Worm (Caenorhabditis elegans): ENCODE measurements around the gene msp-113.

The msp-113 gene

DNA sequence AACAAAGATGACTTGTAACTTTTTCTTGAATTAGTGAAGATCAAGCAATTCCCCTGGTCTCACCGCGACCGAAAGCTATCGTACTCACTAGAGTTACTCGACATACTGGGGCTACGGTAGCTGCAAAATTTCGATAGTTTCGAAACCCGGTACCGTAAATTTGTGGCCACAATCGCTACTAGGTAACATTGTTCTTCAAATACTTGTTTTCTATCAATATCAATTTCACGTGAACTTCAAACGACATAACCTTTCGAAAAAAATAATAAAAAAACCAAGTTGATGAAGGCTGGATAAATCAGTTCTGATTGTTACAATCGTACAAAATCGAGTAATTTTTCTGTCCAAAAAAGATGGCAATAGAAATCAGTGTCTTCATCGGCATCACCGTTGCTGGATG is 25.2 kb upstream of the msp-113 start, which contains the start of gene F36H12.3:
F36H12.3 (plus strand) TSS at position 301 of the 400 bp plus-strand sequence.
- no peak for TF ChIP-seq pha-4 (tag; optimal IDR thresholded peaks at IDR 0.05)
- TF ChIP-seq ceh-83 (GFP tag; optimal IDR thresholded peaks at IDR 0.05), result no peak
- no peak for TF ChIP-seq lsy-2 (tag; optimal IDR thresholded peaks at IDR 0.05)
- no peak for TF ChIP-seq nhr-76 (tag; optimal IDR thresholded peaks at IDR 0.05)
- no peak for TF ChIP-seq nhr-2 (tag; optimal IDR thresholded peaks at IDR 0.05)
- TF ChIP-seq drap-1 (GFP tag; optimal IDR thresholded peaks at IDR 0.05), result no peak
- TF ChIP-seq M03D4.4 (tag; optimal IDR thresholded peaks at IDR 0.05), result no peak
- TF ChIP-seq ham-2 (GFP tag; optimal IDR thresholded peaks at IDR 0.05), result no peak
- TF ChIP-seq elt-3 (tag; optimal IDR thresholded peaks at IDR 0.05), result no peak
- no peak for TF ChIP-seq nhr-28 (tag; optimal IDR thresholded peaks at IDR 0.05)
- no peak for TF ChIP-seq cnd-1 (tag; optimal IDR thresholded peaks at IDR 0.05)
- TF ChIP-seq nhr-237 (tag; optimal IDR thresholded peaks at IDR 0.05), result no peak

DNA sequence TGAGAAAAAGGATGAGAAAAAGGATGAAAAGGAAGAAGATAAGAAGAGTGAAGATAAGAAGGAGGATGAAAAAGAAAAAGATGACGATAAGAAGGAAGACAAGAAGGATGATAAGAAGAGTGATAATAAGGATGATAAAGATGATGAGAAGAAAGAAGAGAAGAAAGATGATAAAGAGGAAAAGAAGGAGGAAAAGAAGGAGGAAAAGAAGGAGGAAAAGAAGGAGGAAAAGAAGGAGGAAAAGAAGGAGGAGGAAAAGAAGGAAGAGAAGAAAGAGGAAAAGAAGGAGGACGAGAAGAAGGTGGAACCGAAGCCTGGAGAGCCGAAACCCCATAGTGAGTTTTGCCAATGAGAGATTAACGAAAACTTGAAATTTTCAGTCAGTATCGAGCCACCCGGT is 24.4 kb upstream of the msp-113 start:
- TF ChIP-seq mls-2 (tag; optimal IDR thresholded peaks at IDR 0.05) (no peak), ces-1 (GFP tag; optimal IDR thresholded peaks at IDR 0.05) (no peak), sem-2 (GFP tag; optimal IDR thresholded peaks at IDR 0.05) (no peak), lsy-2 (tag; optimal IDR thresholded peaks at IDR 0.05) (no peak), nhr-237 (tag; optimal IDR thresholded peaks at IDR 0.05) (no peak), hlh-1 (tag; optimal IDR thresholded peaks at IDR 0.05) (no peak), mab-5 (tag; optimal IDR thresholded peaks at IDR 0.05) (no peak), tbx-8 (GFP tag; optimal IDR thresholded peaks at IDR 0.05) (no peak), pha-4 (tag; optimal IDR thresholded peaks at IDR 0.05) (no peak), unc-62 (GFP tag; optimal IDR thresholded peaks at IDR 0.05) (no peak), ceh-43 (GFP tag; optimal IDR thresholded peaks at IDR 0.05) (no peak), ztf-11 (tag; optimal IDR thresholded peaks at IDR 0.05) (no peak), snpc-4 (tag; optimal IDR thresholded peaks at IDR 0.05) (no peak), elt-1 (tag; optimal IDR thresholded peaks at IDR 0.05; ENCODE audit: borderline replicate concordance, insufficient read depth) (no peak), M03D4.4 (tag; optimal IDR thresholded peaks at IDR 0.05) (no peak), nhr-28 (tag; optimal IDR thresholded peaks at IDR 0.05) (no peak), blmp-1 (tag; optimal IDR thresholded peaks at IDR 0.05) (no peak), elt-3 (tag; optimal IDR thresholded peaks at IDR 0.05) (no peak), nhr-12 (tag; optimal IDR thresholded peaks at IDR 0.05) (no peak), nhr-76 (tag; optimal IDR thresholded peaks at IDR 0.05) (no peak)

- no peak for TF ChIP-seq nhr-12 (tag; optimal IDR thresholded peaks at IDR 0.05)
- TF ChIP-seq nhr-28 (tag; optimal IDR thresholded peaks at IDR 0.05), result no peak
- no peak for TF ChIP-seq ceh-43 (GFP tag; optimal IDR thresholded peaks at IDR 0.05)
Measured at ce11 chrIV:5274123-5274581, 23.6 kb upstream of the msp-113 start, which contains the start of gene slfl-4. Gene slfl-4, plus strand, starts transcription at chrIV:5274531.

DNA sequence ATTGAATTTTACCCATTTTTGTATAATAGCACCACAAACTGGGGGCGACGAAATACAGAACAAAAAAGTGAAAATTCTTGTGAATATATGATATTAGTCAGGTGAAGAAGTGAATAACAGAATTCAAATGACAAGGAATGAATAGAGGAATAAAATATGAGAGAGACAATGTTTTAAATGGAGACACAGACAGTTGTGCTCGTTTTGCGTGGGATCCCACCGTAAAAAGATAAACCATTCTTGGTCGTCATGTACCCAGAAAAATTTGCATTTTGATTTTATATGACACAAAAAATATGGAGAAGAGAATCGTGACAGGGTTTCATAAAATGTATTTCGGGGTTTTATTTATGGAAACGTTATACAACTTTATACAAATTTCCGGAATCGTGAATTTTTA is 20.0 kb upstream of the msp-113 start, which contains the start of gene F36H12.17:
F36H12.17 (minus strand) TSS at position 101 of the 400 bp plus-strand sequence.
- TF ChIP-seq unc-62 (GFP tag; optimal IDR thresholded peaks at IDR 0.05) (no peak), M03D4.4 (tag; optimal IDR thresholded peaks at IDR 0.05) (no peak), unc-120 (tag; optimal IDR thresholded peaks at IDR 0.05; ENCODE audit: poor library complexity, severe bottlenecking) (no peak), nhr-28 (tag; optimal IDR thresholded peaks at IDR 0.05) (no peak), bed-3 (GFP tag; optimal IDR thresholded peaks at IDR 0.05) (no peak)

- no peak for TF ChIP-seq mls-2 (tag; optimal IDR thresholded peaks at IDR 0.05)
- TF ChIP-seq nhr-76 (tag; optimal IDR thresholded peaks at IDR 0.05), result no peak
- TF ChIP-seq lin-32 (GFP tag; optimal IDR thresholded peaks at IDR 0.05), result no peak
- TF ChIP-seq flh-1 (GFP tag; optimal IDR thresholded peaks at IDR 0.05), result no peak
- no peak for TF ChIP-seq blmp-1 (tag; optimal IDR thresholded peaks at IDR 0.05)
Measured at ce11 chrIV:5281457-5281856, 16.3 kb upstream of the msp-113 start.

- no peak for TF ChIP-seq ces-1 (GFP tag; optimal IDR thresholded peaks at IDR 0.05)
- no peak for TF ChIP-seq bed-3 (GFP tag; optimal IDR thresholded peaks at IDR 0.05)
- no peak for TF ChIP-seq mab-5 (tag; optimal IDR thresholded peaks at IDR 0.05)
Measured at ce11 chrIV:5287190-5287589, 10.6 kb upstream of the msp-113 start.

All from whole organism, mixed stage, embryonic.